Comparison of ENCODE assay signal across 1 worm cellular context in the genomic region with DNA sequence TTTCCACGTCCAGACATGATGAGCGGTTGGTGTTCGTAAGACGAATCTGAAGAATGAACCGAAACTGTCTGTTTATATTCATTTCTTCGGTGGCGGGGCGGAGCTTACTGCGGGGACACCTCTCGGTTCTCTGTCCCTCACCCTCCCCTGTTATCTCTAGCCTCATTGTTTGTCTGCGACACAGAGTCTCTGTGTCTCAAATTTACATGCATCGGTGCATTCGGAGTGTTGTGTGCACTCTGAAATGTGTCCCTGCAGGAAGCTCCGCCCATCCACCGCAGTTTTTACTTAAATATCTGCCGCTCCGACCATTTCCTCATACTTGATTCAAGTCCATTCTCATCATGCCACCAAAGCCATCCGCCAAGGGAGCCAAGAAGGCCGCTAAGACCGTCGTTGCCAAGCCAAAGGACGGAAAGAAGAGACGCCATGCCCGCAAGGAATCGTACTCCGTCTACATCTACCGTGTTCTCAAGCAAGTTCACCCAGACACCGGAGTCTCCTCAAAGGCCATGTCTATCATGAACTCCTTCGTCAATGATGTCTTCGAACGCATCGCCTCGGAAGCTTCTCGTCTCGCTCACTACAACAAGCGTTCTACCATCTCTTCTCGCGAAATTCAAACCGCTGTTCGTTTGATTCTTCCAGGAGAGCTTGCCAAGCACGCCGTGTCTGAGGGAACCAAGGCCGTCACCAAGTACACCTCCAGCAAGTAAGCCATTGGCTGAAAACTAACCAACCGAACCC.
TF ChIP-seq lines count a peak whose summit lies in the region.

Gene his-61 (minus strand): TSS at position 17 of the 747 bp plus-strand sequence.
Gene his-62 (plus strand): TSS at position 345 of the 747 bp plus-strand sequence.

TF ChIP-seq in whole organism, L1 larva, 84 proteins besides CTCF, POLR2A, EP300 and RAD21 (continued from another document):
- TF ChIP-seq lin-14 (GFP tag; optimal IDR thresholded peaks at IDR 0.05; lab: Kevin White, UChicago) = peak; percentile 91
- peak; percentile 25 for TF ChIP-seq snpc-4 (tag; optimal IDR thresholded peaks at IDR 0.05; lab: Kevin White, UChicago)
- TF ChIP-seq sptf-1 (tag; optimal IDR thresholded peaks at IDR 0.05; lab: Kevin White, UChicago) = no peak
- TF ChIP-seq nhr-85 (tag; lab: Kevin White, UChicago) = peak; percentile 82
- peak in 2 of 3 experiments; percentile 23 to 42 for TF ChIP-seq ceh-82 (tag; optimal IDR thresholded peaks at IDR 0.05; lab: Kevin White, UChicago)
- peak; percentile 28 for TF ChIP-seq ztf-4 (tag; optimal IDR thresholded peaks at IDR 0.05; lab: Kevin White, UChicago)
